Fruit fly (Drosophila melanogaster) whole organism, embryonic: ENCODE measurements around the gene CG2772.

Source experiments
- Asciz ChIP-seq: fragments of 200-800 bp; sonication (Bioruptor generic); optimal IDR thresholded peaks from 2 replicates; lab custom pipeline; 2017; ENCODE audit warnings: missing biosample characterization, mild to moderate bottlenecking, missing genetic modification characterization, missing genetic modification reagents
- Atf3 ChIP-seq: fragments of 200-800 bp; sonication (Bioruptor generic); optimal IDR thresholded peaks from 3 replicates; lab custom pipeline; 2016; ENCODE audit warnings: missing biosample characterization, missing genetic modification characterization
- BEAF-32 ChIP-seq: fragments of 200-800 bp; sonication (Bioruptor generic); optimal IDR thresholded peaks from 3 replicates; lab custom pipeline; 2017; ENCODE audit warnings: missing biosample characterization, missing genetic modification characterization, mild to moderate bottlenecking, moderate library complexity, missing genetic modification reagents
- CG10321 ChIP-seq: fragments of 200-800 bp; sonication (Bioruptor generic); IDR thresholded peaks from 2 replicates; pipeline ENCODE4 v1.3.6; 2022; ENCODE audit warnings: missing biosample characterization, missing genetic modification characterization
- CG10462 ChIP-seq: fragments of 200-800 bp; sonication (Bioruptor generic); optimal IDR thresholded peaks from 2 replicates; lab custom pipeline; 2016; ENCODE audit warnings: missing biosample characterization, missing genetic modification characterization
- CG10959 ChIP-seq: fragments of 200-800 bp; sonication (Bioruptor generic); IDR thresholded peaks from 2 replicates; pipeline ENCODE4 v1.3.6; 2022; ENCODE audit warnings: missing biosample characterization, missing genetic modification characterization
- CG1233 ChIP-seq: fragments of 200-800 bp; sonication (Bioruptor generic); optimal IDR thresholded peaks from 4 replicates; lab custom pipeline; 2018; ENCODE audit warnings: missing biosample characterization, mild to moderate bottlenecking, missing genetic modification characterization
- CG13123 ChIP-seq: fragments of 200-800 bp; sonication (Bioruptor generic); optimal IDR thresholded peaks from 2 replicates; lab custom pipeline; 2016; ENCODE audit warnings: missing biosample characterization, missing genetic modification characterization
- CG13894 ChIP-seq: fragments of 200-800 bp; sonication (Bioruptor generic); optimal IDR thresholded peaks from 3 replicates; lab custom pipeline; 2018; ENCODE audit warnings: missing biosample characterization, mild to moderate bottlenecking, missing genetic modification characterization, moderate library complexity
- CG2120 ChIP-seq: fragments of 200-800 bp; sonication (Bioruptor generic); optimal IDR thresholded peaks from 3 replicates; lab custom pipeline; 2016; ENCODE audit warnings: missing biosample characterization, missing genetic modification characterization
- CG30020 ChIP-seq: fragments of 200-800 bp; optimal IDR thresholded peaks from 2 replicates; lab custom pipeline; 2019; ENCODE audit warnings: missing biosample characterization, mild to moderate bottlenecking, missing genetic modification characterization, moderate library complexity
- CG32772 ChIP-seq: fragments of 200-800 bp; sonication (Bioruptor generic); IDR thresholded peaks from 2 replicates; pipeline ENCODE4 v1.3.6; 2022; ENCODE audit warnings: missing biosample characterization, missing genetic modification characterization
- CG33213 ChIP-seq: fragments of 200-800 bp; sonication (Bioruptor generic); optimal IDR thresholded peaks from 3 replicates; lab custom pipeline; 2016; ENCODE audit warnings: missing biosample characterization, missing genetic modification characterization
- CG34224 ChIP-seq: fragments of 200-800 bp; sonication (Bioruptor generic); IDR thresholded peaks from 3 replicates; pipeline ENCODE4 v1.3.6; 2022; ENCODE audit warnings: missing biosample characterization, missing genetic modification characterization; ENCODE audit not compliant: partially characterized antibody
- CG3838 ChIP-seq: fragments of 200-800 bp; sonication (Bioruptor generic); optimal IDR thresholded peaks from 3 replicates; lab custom pipeline; 2016; ENCODE audit warnings: missing biosample characterization, missing genetic modification characterization
- CG4282 ChIP-seq: fragments of 200-800 bp; sonication (Bioruptor generic); optimal IDR thresholded peaks from 2 replicates; lab custom pipeline; 2016; ENCODE audit warnings: missing biosample characterization, missing genetic modification characterization
- CG6689 ChIP-seq: fragments of 200-800 bp; sonication (Bioruptor generic); IDR thresholded peaks from 2 replicates; pipeline ENCODE4 v1.3.6; 2022; ENCODE audit warnings: missing biosample characterization, missing genetic modification characterization
- CG7786 ChIP-seq: fragments of 200-800 bp; sonication (Bioruptor generic); optimal IDR thresholded peaks from 2 replicates; lab custom pipeline; 2016; ENCODE audit warnings: missing biosample characterization, missing genetic modification characterization
- CG8281 ChIP-seq: fragments of 200-800 bp; sonication (Bioruptor generic); optimal IDR thresholded peaks from 2 replicates; lab custom pipeline; 2018; ENCODE audit warnings: missing biosample characterization, mild to moderate bottlenecking, missing genetic modification characterization, moderate library complexity
- CG8290 ChIP-seq, 3 experiments: fragments of 200-800 bp; sonication (Bioruptor generic); optimal IDR thresholded peaks; 2 replicates each; lab custom pipeline; 2016 to 2019; ENCODE audit warnings: missing biosample characterization in 3 of 3, missing genetic modification characterization in 3 of 3, mild to moderate bottlenecking in 2 of 3, moderate library complexity in 1 of 3
- CG8478 ChIP-seq: fragments of >200 bp; optimal IDR thresholded peaks from 2 replicates; lab custom pipeline; 2018
- CG8944 ChIP-seq: fragments of 200-800 bp; sonication (Bioruptor generic); optimal IDR thresholded peaks from 3 replicates; lab custom pipeline; 2016; ENCODE audit warnings: missing biosample characterization, missing genetic modification characterization
- Chrac-16 ChIP-seq: fragments of 200-800 bp; sonication (Bioruptor generic); optimal IDR thresholded peaks from 3 replicates; lab custom pipeline; 2016; ENCODE audit warnings: missing biosample characterization, missing genetic modification characterization
- Dad ChIP-seq: fragments of 200-800 bp; sonication (Bioruptor generic); optimal IDR thresholded peaks from 3 replicates; lab custom pipeline; 2016; ENCODE audit warnings: missing biosample characterization, missing genetic modification characterization
- Dp ChIP-seq: fragments of 200-800 bp; sonication (Bioruptor generic); optimal IDR thresholded peaks from 2 replicates; lab custom pipeline; 2018; ENCODE audit warnings: missing biosample characterization, mild to moderate bottlenecking, missing genetic modification characterization, moderate library complexity
- Gug ChIP-seq: fragments of 200-800 bp; sonication (Bioruptor generic); IDR thresholded peaks from 4 replicates; pipeline ENCODE4 v1.3.6; 2022; ENCODE audit warnings: missing biosample characterization, missing genetic modification characterization
- HHEX ChIP-seq: fragments of 200-800 bp; sonication (Bioruptor generic); optimal IDR thresholded peaks from 3 replicates; lab custom pipeline; 2017; ENCODE audit warnings: missing biosample characterization, mild to moderate bottlenecking, missing genetic modification characterization, missing genetic modification reagents
- Hr39 ChIP-seq: fragments of >200 bp; optimal IDR thresholded peaks from 2 replicates; lab custom pipeline; 2017
- Hsf ChIP-seq: fragments of 200-800 bp; sonication (Bioruptor generic); optimal IDR thresholded peaks from 3 replicates; lab custom pipeline; 2016; ENCODE audit warnings: missing biosample characterization, missing genetic modification characterization
- Mrtf ChIP-seq: fragments of 200-800 bp; sonication (Bioruptor generic); IDR thresholded peaks from 3 replicates; pipeline ENCODE4 v1.3.6; 2022; ENCODE audit warnings: missing biosample characterization, missing genetic modification characterization
- NC2β ChIP-seq: fragments of 200-800 bp; sonication (Bioruptor generic); optimal IDR thresholded peaks from 2 replicates; lab custom pipeline; 2016; ENCODE audit warnings: missing biosample characterization, missing genetic modification characterization
- Poxn ChIP-seq: fragments of 200-800 bp; sonication (Bioruptor generic); IDR thresholded peaks from 2 replicates; pipeline ENCODE4 v1.3.6; 2022; ENCODE audit warnings: missing biosample characterization, missing genetic modification characterization
- Sin3A ChIP-seq: fragments of >200 bp; optimal IDR thresholded peaks from 2 replicates; lab custom pipeline; 2018
- Sox102F ChIP-seq: fragments of 200-800 bp; sonication (Bioruptor generic); optimal IDR thresholded peaks from 2 replicates; lab custom pipeline; 2018; ENCODE audit warnings: missing biosample characterization, mild to moderate bottlenecking, missing genetic modification characterization, moderate library complexity
- br ChIP-seq: fragments of >200 bp; optimal IDR thresholded peaks from 2 replicates; lab custom pipeline; 2017
- esg ChIP-seq: fragments of 200-800 bp; sonication (Bioruptor generic); conservative IDR thresholded peaks from 2 replicates; pipeline ENCODE4 v1.3.6; 2022; ENCODE audit warnings: missing biosample characterization, missing genetic modification characterization
- fd96Cb ChIP-seq: fragments of 200-800 bp; sonication (Bioruptor generic); optimal IDR thresholded peaks from 2 replicates; lab custom pipeline; 2018; ENCODE audit warnings: missing biosample characterization, mild to moderate bottlenecking, missing genetic modification characterization, moderate library complexity
- grau ChIP-seq: fragments of 200-800 bp; optimal IDR thresholded peaks from 3 replicates; lab custom pipeline; 2019; ENCODE audit warnings: missing biosample characterization, mild to moderate bottlenecking, missing genetic modification characterization, moderate library complexity
- gt ChIP-seq: fragments of 200-800 bp; sonication (Bioruptor generic); IDR thresholded peaks from 2 replicates; pipeline ENCODE4 v1.3.6; 2022; ENCODE audit warnings: missing biosample characterization, missing genetic modification characterization
- jumu ChIP-seq: fragments of 200-800 bp; sonication (Bioruptor generic); optimal IDR thresholded peaks from 3 replicates; lab custom pipeline; 2016; ENCODE audit warnings: missing biosample characterization, missing genetic modification characterization
- knrl ChIP-seq: fragments of 200-800 bp; sonication (Bioruptor generic); IDR thresholded peaks from 3 replicates; pipeline ENCODE4 v1.3.6; 2022; ENCODE audit warnings: missing biosample characterization, missing genetic modification characterization; ENCODE audit not compliant: partially characterized antibody
- lbe ChIP-seq: fragments of 200-800 bp; sonication (Bioruptor generic); optimal IDR thresholded peaks from 2 replicates; lab custom pipeline; 2016; ENCODE audit warnings: missing biosample characterization, mild to moderate bottlenecking, missing genetic modification characterization
- otp ChIP-seq: fragments of 200-800 bp; sonication (Bioruptor generic); IDR thresholded peaks from 3 replicates; pipeline ENCODE4, ENCODE4 v1.3.6; 2022; ENCODE audit warnings: missing biosample characterization, missing genetic modification characterization
- p53 ChIP-seq: fragments of 200-800 bp; sonication (Bioruptor generic); optimal IDR thresholded peaks from 2 replicates; lab custom pipeline; 2016; ENCODE audit warnings: missing biosample characterization, missing genetic modification characterization
- pan ChIP-seq, 4 experiments: fragments of >200 bp in 3 of 4; fragments of 200-800 bp in 1 of 4; sonication (Bioruptor generic) in 1 of 4; optimal IDR thresholded peaks in 3 of 4; IDR thresholded peaks in 1 of 4; 2 replicates each; pipeline versions ENCODE4 v1.3.6 to Lab custom; 2017 to 2022; ENCODE audit warnings: missing biosample characterization in 2 of 4, missing genetic modification characterization in 2 of 4, mixed read lengths in 1 of 4
- pita ChIP-seq: fragments of 200-800 bp; sonication (Bioruptor generic); optimal IDR thresholded peaks from 2 replicates; lab custom pipeline; 2017; ENCODE audit warnings: missing biosample characterization, mild to moderate bottlenecking, missing genetic modification characterization
- pnt ChIP-seq: fragments of 200-800 bp; sonication (Bioruptor generic); optimal IDR thresholded peaks from 3 replicates; lab custom pipeline; 2016; ENCODE audit warnings: missing biosample characterization, missing genetic modification characterization
- psq ChIP-seq: fragments of 200-800 bp; sonication (Bioruptor generic); optimal IDR thresholded peaks from 2 replicates; lab custom pipeline; 2017; ENCODE audit warnings: missing biosample characterization, missing genetic modification characterization
- row ChIP-seq: fragments of 200-800 bp; sonication (Bioruptor generic); IDR thresholded peaks from 3 replicates; pipeline ENCODE4 v1.3.6; 2022; ENCODE audit warnings: missing biosample characterization, missing genetic modification characterization
- sens ChIP-seq: fragments of 200-800 bp; sonication (Bioruptor generic); peaks from one replicate; lab custom pipeline; 2016; ENCODE audit warnings: missing biosample characterization, missing genetic modification characterization
- sisA ChIP-seq: fragments of 200-800 bp; sonication (Bioruptor generic); IDR thresholded peaks from 2 replicates; pipeline ENCODE4 v1.3.6; 2022; ENCODE audit warnings: missing biosample characterization, missing genetic modification characterization
- ttk ChIP-seq: fragments of 200-800 bp; sonication (Bioruptor generic); IDR thresholded peaks from 2 replicates; pipeline ENCODE4 v2.1.2; 2022; ENCODE audit warnings: missing biosample characterization, missing genetic modification characterization
- vfl ChIP-seq: fragments of 200-800 bp; sonication (Bioruptor generic); optimal IDR thresholded peaks from 2 replicates; lab custom pipeline; 2016; ENCODE audit warnings: missing biosample characterization, missing genetic modification characterization

Gene CG2772

dm6 chr2L:3475948-3476347, 30.2 kb downstream of the CG2772 start (continued):
- no peak for TF ChIP-seq gt (GFP tag; lab: Robert Waterston, UW)
- TF ChIP-seq Gug (GFP tag; lab: Robert Waterston, UW): peak; percentile 10; the same call in 1 of the 4 replicates
- peak; percentile 57 for TF ChIP-seq Asciz (GFP tag; lab: Kevin White, UChicago)
- TF ChIP-seq otp (GFP tag; lab: Robert Waterston, UW): no peak
- TF ChIP-seq CG33213 (GFP tag; lab: Kevin White, UChicago): no peak
- TF ChIP-seq psq: no peak
- no peak for TF ChIP-seq knrl
- TF ChIP-seq br (lab: Kevin White, UChicago): no peak
- TF ChIP-seq sisA (GFP tag; lab: Robert Waterston, UW): peak; percentile 44
- peak; percentile 7; the same call in 1 of the 2 replicates for TF ChIP-seq CG32772 (GFP tag; lab: Robert Waterston, UW)
- TF ChIP-seq CG8944 (GFP tag; lab: Kevin White, UChicago): no peak
- TF ChIP-seq CG8478 (lab: Kevin White, UChicago): no peak
- no peak for TF ChIP-seq CG10462 (GFP tag; lab: Kevin White, UChicago)
- no peak; the same call in 2 of the 3 replicates for TF ChIP-seq Mrtf (GFP tag; lab: Robert Waterston, UW)
- TF ChIP-seq sens (GFP tag; lab: Kevin White, UChicago): peak; percentile 88
- no peak for TF ChIP-seq CG10321 (GFP tag; lab: Robert Waterston, UW)
- TF ChIP-seq CG10959 (GFP tag; lab: Robert Waterston, UW): no peak
- no peak for TF ChIP-seq Poxn (GFP tag; lab: Robert Waterston, UW)
- TF ChIP-seq Hr39: no peak
- TF ChIP-seq Sox102F (GFP tag; lab: Kevin White, UChicago): peak; percentile 65
- no peak for TF ChIP-seq CG13123 (GFP tag; lab: Kevin White, UChicago)
- TF ChIP-seq CG8281 (tag; lab: Kevin White, UChicago): no peak
- TF ChIP-seq Atf3 (GFP tag; lab: Kevin White, UChicago): no peak
- TF ChIP-seq vfl (GFP tag; lab: Kevin White, UChicago): peak; percentile 31
- TF ChIP-seq CG13894: no peak
- TF ChIP-seq pita (GFP tag; lab: Kevin White, UChicago): no peak
- no peak for TF ChIP-seq NC2β
- TF ChIP-seq jumu (GFP tag; lab: Kevin White, UChicago): peak; percentile 5
- no peak for TF ChIP-seq lbe (GFP tag; lab: Kevin White, UChicago)
- TF ChIP-seq Dad (GFP tag; lab: Kevin White, UChicago): no peak
- TF ChIP-seq pnt (GFP tag; lab: Kevin White, UChicago): no peak
- TF ChIP-seq HHEX (GFP tag; lab: Kevin White, UChicago): peak; percentile 76
- TF ChIP-seq Chrac-16: peak; percentile 40
- TF ChIP-seq row (GFP tag; lab: Robert Waterston, UW): peak; percentile 82
- TF ChIP-seq Sin3A (lab: Kevin White, UChicago): no peak
- TF ChIP-seq CG7786 (GFP tag; lab: Kevin White, UChicago): peak; percentile 47
- TF ChIP-seq CG6689 (GFP tag; lab: Robert Waterston, UW): peak; percentile 58
- 0 out of 2 replicates have a peak, but pooled peaks have one; percentile 37 for TF ChIP-seq ttk (GFP tag; lab: Robert Waterston, UW)
- peak; percentile 73 for TF ChIP-seq grau (tag; lab: Kevin White, UChicago)
- TF ChIP-seq CG1233: peak; percentile 73
- no peak for TF ChIP-seq Dp (GFP tag; lab: Kevin White, UChicago)
- TF ChIP-seq CG2120 (GFP tag; lab: Kevin White, UChicago): peak; percentile 78
- peak; percentile 70 for TF ChIP-seq Hsf (GFP tag; lab: Kevin White, UChicago)
- no peak for TF ChIP-seq p53 (GFP tag; lab: Kevin White, UChicago)
- TF ChIP-seq fd96Cb (tag; lab: Kevin White, UChicago): peak; percentile 65
- no peak for TF ChIP-seq BEAF-32 (GFP tag; lab: Kevin White, UChicago)
- peak; percentile 59 for TF ChIP-seq esg (GFP tag; lab: Robert Waterston, UW)
- no peak for TF ChIP-seq CG4282 (GFP tag; lab: Kevin White, UChicago)
- TF ChIP-seq CG30020 (tag; lab: Kevin White, UChicago): no peak
- no peak for TF ChIP-seq pan (optimal IDR thresholded peaks at IDR 0.05; lab: Kevin White, UChicago)
- TF ChIP-seq pan (GFP tag; optimal IDR thresholded peaks at IDR 0.05 in 1 of 2, IDR thresholded peaks at IDR 0.05 in 1 of 2): peak in 1 of 2 experiments; percentile 72
- no peak for TF ChIP-seq CG3838 (GFP tag; lab: Kevin White, UChicago)
- TF ChIP-seq CG34224 (GFP tag; lab: Robert Waterston, UW): no peak
- TF ChIP-seq CG8290 (GFP tag; optimal IDR thresholded peaks at IDR 0.05; lab: Kevin White, UChicago): no peak
- peak in 1 of 2 experiments; percentile 35 for TF ChIP-seq CG8290 (tag; optimal IDR thresholded peaks at IDR 0.05; lab: Kevin White, UChicago)
